Worm (Caenorhabditis elegans) whole organism, L4/young adult: Measurements from ENCODE around the gene C44B7.5.

Experiments
- W03F9.2 ChIP-seq: fragments of 150-350 bp; optimal IDR thresholded peaks from 2 replicates; lab custom pipeline; 2014; ENCODE audit warnings: missing biosample characterization, missing genetic modification characterization
- dao-5 ChIP-seq: sonication (generic microtip); optimal IDR thresholded peaks from 2 replicates; lab custom pipeline; 2016; ENCODE audit warnings: missing genotype, missing genetic modification characterization, moderate library complexity, missing compliant biosample characterization
- him-1 ChIP-seq: sonication (generic microtip); optimal IDR thresholded peaks from 2 replicates; lab custom pipeline; 2016; ENCODE audit warnings: missing genotype, missing genetic modification reagents, missing genetic modification characterization, missing compliant biosample characterization

Gene C44B7.5

DNA sequence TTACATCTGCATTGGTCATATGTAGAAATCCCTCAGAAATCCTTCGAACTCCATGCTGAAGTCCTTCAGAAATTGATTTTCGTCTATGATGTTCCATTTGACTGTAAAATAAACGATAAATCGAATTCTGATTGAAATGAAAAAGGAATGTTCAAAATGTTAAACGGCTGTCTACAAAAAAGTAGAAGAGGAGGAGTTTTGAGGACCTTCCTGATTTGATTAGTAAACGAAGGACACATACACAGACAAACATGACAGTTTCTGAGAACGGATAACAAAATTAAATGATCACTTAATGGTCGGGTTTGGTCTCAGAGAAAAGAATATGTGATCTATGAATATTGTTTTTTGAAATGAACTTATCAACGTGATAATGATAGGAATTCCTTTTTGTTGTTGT lies 4.6 kb upstream of the C44B7.5 start, which contains the start of gene slc-36.5:
Gene slc-36.5 (minus strand): TSS at position 101 of the 400 bp plus-strand sequence.
- TF ChIP-seq dao-5 (tag; lab: Kevin White, UChicago), result no peak
- TF ChIP-seq him-1 (tag; lab: Kevin White, UChicago), result no peak

DNA sequence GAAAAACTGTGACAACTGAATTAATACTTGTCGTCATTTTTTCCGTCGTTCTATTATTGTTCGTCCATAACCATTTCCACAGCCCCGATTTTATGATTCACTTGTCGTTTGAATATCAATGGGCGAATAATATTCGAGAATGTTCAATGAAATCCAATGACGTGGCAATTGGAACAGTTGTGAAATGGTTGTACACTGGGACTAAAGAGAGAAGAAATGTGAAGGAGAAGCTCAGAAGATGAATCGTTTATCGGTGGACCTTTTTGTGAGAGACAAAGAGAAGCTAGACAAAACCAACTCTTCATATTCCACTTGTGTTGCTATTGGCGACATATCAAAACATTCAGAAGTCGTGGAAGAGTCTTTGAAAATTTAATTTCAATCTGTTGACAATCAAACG lies 1.6 kb downstream of the C44B7.5 start, which contains the start of gene clhm-1:
Gene clhm-1 (minus strand): TSS at position 207 of the 400 bp plus-strand sequence.
- TF ChIP-seq dao-5 (tag; lab: Kevin White, UChicago), result no peak
- TF ChIP-seq W03F9.2, result no peak
- TF ChIP-seq him-1 (tag; lab: Kevin White, UChicago), result no peak

DNA sequence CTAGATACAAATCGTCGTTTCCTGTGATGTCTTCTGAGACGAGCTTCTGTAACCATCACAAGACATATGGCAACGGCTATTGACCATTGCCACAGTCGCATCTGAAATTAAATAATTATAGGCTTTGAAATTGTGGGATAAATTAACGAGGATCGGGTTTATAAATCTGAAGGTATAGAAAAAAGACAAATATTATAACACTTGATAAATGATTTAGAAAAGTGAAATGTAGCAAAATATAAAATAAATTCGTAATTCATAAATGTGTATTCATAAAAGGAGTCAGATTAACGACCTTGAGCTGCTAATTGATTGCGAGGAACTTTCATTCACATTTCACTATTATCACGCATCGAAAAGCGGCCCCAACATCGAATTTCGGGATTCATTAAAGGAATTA lies 8.7 kb downstream of the C44B7.5 start, which contains the start of gene aff-1:
Gene aff-1 (minus strand): TSS at position 101 of the 400 bp plus-strand sequence.
- TF ChIP-seq dao-5 (tag; lab: Kevin White, UChicago) (no peak), him-1 (tag; lab: Kevin White, UChicago) (no peak), W03F9.2 (no peak)

DNA sequence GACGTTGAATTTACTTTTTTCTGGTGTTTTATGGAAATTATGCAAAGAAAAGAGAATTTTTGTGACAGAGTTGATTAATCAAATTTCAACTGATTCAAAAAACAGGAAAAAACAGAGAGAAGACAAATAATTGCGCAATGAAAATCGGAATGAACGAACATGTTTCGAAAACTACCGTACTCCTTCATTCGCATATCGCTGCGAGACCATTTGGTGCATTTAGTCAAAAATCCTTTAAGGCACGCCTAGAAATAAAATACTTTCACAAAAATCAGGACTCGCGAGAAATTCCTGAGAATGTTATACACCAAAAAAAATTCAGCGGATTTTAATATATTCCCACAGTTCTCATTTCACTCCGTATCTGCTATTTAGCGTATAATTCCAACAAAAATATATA lies 12.3 kb downstream of the C44B7.5 start:
- TF ChIP-seq dao-5 (tag; lab: Kevin White, UChicago) (no peak), W03F9.2 (no peak), him-1 (tag; lab: Kevin White, UChicago) (no peak)

DNA sequence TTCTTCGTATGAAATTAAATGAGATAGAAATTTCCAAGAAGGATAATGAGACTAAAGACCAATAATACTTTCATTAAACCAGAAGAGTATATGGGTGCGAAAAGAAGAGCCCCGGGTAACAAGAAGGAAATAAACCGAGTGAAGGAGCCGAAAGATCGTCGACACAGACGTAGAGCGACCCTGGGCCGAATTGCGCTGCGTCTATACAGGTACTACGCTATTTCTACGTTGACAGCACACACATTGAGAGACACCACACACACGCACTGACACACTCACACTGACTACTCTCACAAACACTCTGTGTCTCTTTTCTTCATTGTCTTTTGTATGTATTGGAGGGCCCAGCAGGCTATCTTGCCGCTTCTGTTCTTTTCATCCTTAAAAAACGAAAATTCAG lies 13.6 kb downstream of the C44B7.5 start:
- no peak for TF ChIP-seq dao-5 (tag; lab: Kevin White, UChicago)
- TF ChIP-seq W03F9.2, result no peak
- TF ChIP-seq him-1 (tag; lab: Kevin White, UChicago), result no peak

ce11 chrII:6858201-6858600 lies 14.2 kb downstream of the C44B7.5 start, which contains the start of gene dnj-5:
dnj-5 (minus strand) TSS chrII:6858301.
- TF ChIP-seq dao-5 (tag; lab: Kevin White, UChicago), result no peak
- no peak for TF ChIP-seq him-1 (tag; lab: Kevin White, UChicago)
- TF ChIP-seq W03F9.2, result no peak

ce11 chrII:6853059-6853466 lies 19.3 kb downstream of the C44B7.5 start:
- peak; percentile 14 for TF ChIP-seq W03F9.2
- peak; percentile 24 for TF ChIP-seq dao-5 (tag; lab: Kevin White, UChicago)
- TF ChIP-seq him-1 (tag; lab: Kevin White, UChicago), result peak; percentile 91

- TF ChIP-seq him-1 (tag; lab: Kevin White, UChicago) (no peak), W03F9.2 (no peak), dao-5 (tag; lab: Kevin White, UChicago) (no peak)
These were observed 20.5 kb downstream of the C44B7.5 start, which contains the start of gene C04A2.15 for ce11 chrII:6851938-6852337. C04A2.15 (plus strand) TSS chrII:6852236.

ce11 chrII:6849308-6849707 lies 23.1 kb downstream of the C44B7.5 start:
- no peak for TF ChIP-seq W03F9.2
- TF ChIP-seq him-1 (tag; lab: Kevin White, UChicago), result no peak
- no peak for TF ChIP-seq dao-5 (tag; lab: Kevin White, UChicago)

ce11 chrII:6847917-6848379 lies 24.4 kb downstream of the C44B7.5 start, which contains the start of gene tbc-6:
tbc-6 (plus strand) TSS chrII:6848124.
- TF ChIP-seq him-1 (tag; lab: Kevin White, UChicago) (no peak), W03F9.2 (peak; percentile 61)

ce11 chrII:6846723-6847122 lies 25.7 kb downstream of the C44B7.5 start:
- TF ChIP-seq W03F9.2, result no peak
- TF ChIP-seq him-1 (tag; lab: Kevin White, UChicago), result no peak
- no peak for TF ChIP-seq dao-5 (tag; lab: Kevin White, UChicago)

- TF ChIP-seq W03F9.2 (no peak), dao-5 (tag; lab: Kevin White, UChicago) (no peak), him-1 (tag; lab: Kevin White, UChicago) (no peak)
These were observed 27.4 kb downstream of the C44B7.5 start for ce11 chrII:6845006-6845459.

DNA sequence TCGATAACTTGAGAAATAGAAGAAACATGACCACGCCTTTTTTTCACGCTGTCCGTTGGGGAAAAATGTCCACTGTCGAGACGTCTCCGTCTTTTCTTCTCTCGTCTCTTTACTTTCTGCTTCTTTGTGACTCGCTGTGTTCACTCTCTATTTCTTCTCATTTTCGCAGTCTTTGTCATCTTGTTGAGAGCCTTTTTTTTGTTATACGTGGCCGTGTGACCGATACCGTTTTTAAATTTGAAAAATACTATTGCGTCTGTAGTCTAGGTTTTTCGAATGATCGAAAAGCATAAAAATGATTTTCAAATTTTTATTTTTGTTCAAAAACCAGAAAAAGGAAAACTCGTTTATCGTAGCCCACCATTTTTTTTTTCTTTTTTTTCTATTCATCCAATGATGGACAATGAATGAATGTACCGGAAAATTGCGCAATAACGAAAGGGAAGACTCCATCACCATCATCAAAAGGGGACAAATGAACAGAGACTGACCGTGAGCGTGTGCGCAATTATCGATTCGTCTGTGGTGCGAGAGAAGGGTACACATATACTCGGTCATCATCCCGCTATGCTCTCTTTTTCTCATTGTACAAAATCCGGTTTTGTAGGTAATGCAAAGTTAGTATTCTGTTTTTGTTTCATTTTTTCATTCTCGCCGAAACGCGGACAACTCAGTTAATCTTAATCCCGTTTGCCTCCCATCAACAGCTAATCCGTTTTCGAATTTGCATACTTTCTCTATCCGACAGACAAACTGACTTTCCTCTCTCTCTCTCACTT lies 28.0 kb downstream of the C44B7.5 start:
- TF ChIP-seq W03F9.2 (no peak), him-1 (tag; lab: Kevin White, UChicago) (no peak), dao-5 (tag; lab: Kevin White, UChicago) (no peak)

- TF ChIP-seq dao-5 (tag; lab: Kevin White, UChicago) (no peak), W03F9.2 (no peak), him-1 (tag; lab: Kevin White, UChicago) (no peak)
These were observed 28.7 kb downstream of the C44B7.5 start for ce11 chrII:6843680-6844079.
